Worm (Caenorhabditis elegans) whole organism, midembryonic: ENCODE results near the gene srb-12.

ENCODE experiments used
- med-1 ChIP-seq: sonication (generic microtip); optimal IDR thresholded peaks from 2 replicates; lab custom pipeline; 2017; ENCODE audit warnings: missing genetic modification characterization, mild to moderate bottlenecking, missing compliant biosample characterization, antibody characterized with exemption, missing genetic modification reagents; ENCODE audit not compliant: insufficient read depth
- tab-1 ChIP-seq: fragments of 200-800 bp; sonication (Bioruptor generic); IDR thresholded peaks from 2 replicates; pipeline ENCODE4 v1.3.6; 2022; ENCODE audit warnings: missing genetic modification characterization, missing compliant biosample characterization

- no peak for TF ChIP-seq med-1 (GFP tag; lab: Kevin White, UChicago)
- no peak for TF ChIP-seq tab-1 (GFP tag; lab: Robert Waterston, UW)
Observed at ce11 chrII:5201922-5202562, 47.6 kb upstream of the srb-12 start.
